Fruit fly (Drosophila melanogaster) whole organism, embryonic: ENCODE measurements around the gene ca.

ENCODE experiments used
- Atf3 ChIP-seq: fragments of 200-800 bp; sonication (Bioruptor generic); optimal IDR thresholded peaks from 3 replicates; lab custom pipeline; 2016; ENCODE audit warnings: missing biosample characterization, missing genetic modification characterization
- CG10979 ChIP-seq: fragments of 200-800 bp; sonication (Bioruptor generic); optimal IDR thresholded peaks from 2 replicates; lab custom pipeline; 2018; ENCODE audit warnings: missing biosample characterization, mild to moderate bottlenecking, missing genetic modification characterization, moderate library complexity
- CG12104 ChIP-seq: fragments of 200-800 bp; sonication (Bioruptor generic); optimal IDR thresholded peaks from 3 replicates; lab custom pipeline; 2016; ENCODE audit warnings: missing biosample characterization, missing genetic modification characterization
- CG13296 ChIP-seq: fragments of 200-800 bp; sonication (Bioruptor generic); optimal IDR thresholded peaks from 3 replicates; lab custom pipeline; 2018; ENCODE audit warnings: missing biosample characterization, mild to moderate bottlenecking, missing genetic modification characterization
- CG13624 ChIP-seq: fragments of 200-800 bp; sonication (Bioruptor generic); optimal IDR thresholded peaks from 2 replicates; lab custom pipeline; 2016; ENCODE audit warnings: missing biosample characterization, missing genetic modification characterization
- CG13775 ChIP-seq: fragments of 200-800 bp; sonication (Bioruptor generic); optimal IDR thresholded peaks from 3 replicates; lab custom pipeline; 2017; ENCODE audit warnings: missing biosample characterization, mild to moderate bottlenecking, missing genetic modification characterization
- CG14441 ChIP-seq: fragments of 200-800 bp; sonication (Bioruptor generic); IDR thresholded peaks from 2 replicates; pipeline ENCODE4 v1.3.6; 2022; ENCODE audit warnings: missing biosample characterization, missing genetic modification characterization
- CG15479 ChIP-seq: fragments of 200-800 bp; sonication (Bioruptor generic); optimal IDR thresholded peaks from 3 replicates; lab custom pipeline; 2019; ENCODE audit warnings: missing biosample characterization, mild to moderate bottlenecking, missing genetic modification characterization, moderate library complexity
- CG15601 ChIP-seq: fragments of 200-800 bp; sonication (Bioruptor generic); optimal IDR thresholded peaks from 3 replicates; lab custom pipeline; 2019; ENCODE audit warnings: missing biosample characterization, mild to moderate bottlenecking, missing genetic modification characterization, moderate library complexity
- CG17359 ChIP-seq: fragments of 200-800 bp; sonication (Bioruptor generic); optimal IDR thresholded peaks from 3 replicates; lab custom pipeline; 2018; ENCODE audit warnings: missing biosample characterization, mild to moderate bottlenecking, missing genetic modification characterization, moderate library complexity
- CG17361 ChIP-seq: fragments of 200-800 bp; sonication (Bioruptor generic); IDR thresholded peaks from 3 replicates; pipeline ENCODE4 v1.3.6; 2022; ENCODE audit warnings: missing biosample characterization, missing genetic modification characterization
- CG17829 ChIP-seq: fragments of 200-800 bp; optimal IDR thresholded peaks from 2 replicates; lab custom pipeline; 2019; ENCODE audit warnings: missing biosample characterization, mild to moderate bottlenecking, missing genetic modification characterization, moderate library complexity
- CG18262 ChIP-seq: fragments of 200-800 bp; optimal IDR thresholded peaks from 3 replicates; lab custom pipeline; 2019; ENCODE audit warnings: missing biosample characterization, mild to moderate bottlenecking, missing genetic modification characterization, moderate library complexity
- CG31365 ChIP-seq: fragments of 200-800 bp; sonication (Bioruptor generic); optimal IDR thresholded peaks from 2 replicates; lab custom pipeline; 2018; ENCODE audit warnings: missing biosample characterization, mild to moderate bottlenecking, missing genetic modification characterization
- CG3726 ChIP-seq: fragments of 200-800 bp; sonication (Bioruptor generic); IDR thresholded peaks from 3 replicates; pipeline ENCODE4, ENCODE4 v1.3.6; 2022; ENCODE audit warnings: missing biosample characterization, missing genetic modification characterization
- CG6272 ChIP-seq: fragments of 200-800 bp; sonication (Bioruptor generic); IDR thresholded peaks from 2 replicates; pipeline ENCODE4 v1.3.6; 2022; ENCODE audit warnings: missing biosample characterization, missing genetic modification characterization
- CG6683 ChIP-seq: fragments of 200-800 bp; sonication (Bioruptor generic); optimal IDR thresholded peaks from 2 replicates; lab custom pipeline; 2017; ENCODE audit warnings: missing biosample characterization, mild to moderate bottlenecking, missing genetic modification characterization, missing genetic modification reagents
- CG6854 ChIP-seq: fragments of 200-800 bp; sonication (Bioruptor generic); optimal IDR thresholded peaks from 3 replicates; lab custom pipeline; 2017; ENCODE audit warnings: missing biosample characterization, mild to moderate bottlenecking, missing genetic modification characterization
- CG7839 ChIP-seq: fragments of 200-800 bp; sonication (Bioruptor generic); optimal IDR thresholded peaks from 3 replicates; lab custom pipeline; 2018; ENCODE audit warnings: missing biosample characterization, mild to moderate bottlenecking, missing genetic modification characterization, moderate library complexity
- Hr3 ChIP-seq: fragments of 200-800 bp; sonication (Bioruptor generic); optimal IDR thresholded peaks from 3 replicates; lab custom pipeline; 2016; ENCODE audit warnings: missing biosample characterization, missing genetic modification characterization
- Kr ChIP-seq: fragments of 200-800 bp; sonication (Bioruptor generic); optimal IDR thresholded peaks from 2 replicates; lab custom pipeline; 2017; ENCODE audit warnings: missing biosample characterization, mild to moderate bottlenecking, missing genetic modification characterization
- NfI ChIP-seq: fragments of 200-800 bp; sonication (Bioruptor generic); optimal IDR thresholded peaks from 3 replicates; lab custom pipeline; 2018; ENCODE audit warnings: missing biosample characterization, mild to moderate bottlenecking, missing genetic modification characterization, moderate library complexity
- Sry-β ChIP-seq: fragments of 200-800 bp; sonication (Bioruptor generic); optimal IDR thresholded peaks from 2 replicates; lab custom pipeline; 2018; ENCODE audit warnings: missing biosample characterization, mild to moderate bottlenecking, missing genetic modification characterization, moderate library complexity
- Stat92E ChIP-seq, 3 experiments: fragments of >200 bp in 2 of 3; fragments of 200-800 bp in 1 of 3; sonication (Bioruptor generic) in 1 of 3; optimal IDR thresholded peaks; 2 replicates each; lab custom pipeline; 2017 to 2019; ENCODE audit warnings: missing biosample characterization in 3 of 3, missing genetic modification characterization in 3 of 3, mild to moderate bottlenecking in 1 of 3, moderate library complexity in 1 of 3
- TFAM ChIP-seq: fragments of 200-800 bp; sonication (Bioruptor generic); optimal IDR thresholded peaks from 2 replicates; lab custom pipeline; 2017; ENCODE audit warnings: missing biosample characterization, missing genetic modification characterization, inconsistent platforms
- Trl ChIP-seq, 3 experiments: fragments of >200 bp in 2 of 3; fragments of 200-800 bp in 1 of 3; sonication (Bioruptor generic) in 1 of 3; optimal IDR thresholded peaks; 2 replicates in 1 of 3; 3 replicates in 2 of 3; lab custom pipeline; 2016 to 2017; ENCODE audit warnings: missing biosample characterization in 1 of 3, missing genetic modification characterization in 1 of 3
- YL-1 ChIP-seq: fragments of 200-800 bp; sonication (Bioruptor generic); optimal IDR thresholded peaks from 3 replicates; lab custom pipeline; 2017; ENCODE audit warnings: missing biosample characterization, mild to moderate bottlenecking, missing genetic modification characterization
- az2 ChIP-seq: fragments of 200-800 bp; sonication (Bioruptor generic); optimal IDR thresholded peaks from 3 replicates; lab custom pipeline; 2016; ENCODE audit warnings: missing biosample characterization, missing genetic modification characterization
- caup ChIP-seq: fragments of 200-800 bp; sonication (Bioruptor generic); optimal IDR thresholded peaks from 3 replicates; lab custom pipeline; 2017; ENCODE audit warnings: missing biosample characterization, mild to moderate bottlenecking, missing genetic modification characterization, moderate library complexity; ENCODE audit not compliant: severe bottlenecking
- chif ChIP-seq, 2 experiments: fragments of 200-800 bp; sonication (Bioruptor generic); optimal IDR thresholded peaks; 3 replicates each; lab custom pipeline; 2016; ENCODE audit warnings: missing biosample characterization in 2 of 2, missing genetic modification characterization in 2 of 2
- da ChIP-seq: fragments of 200-800 bp; sonication (Bioruptor generic); optimal IDR thresholded peaks from 2 replicates; lab custom pipeline; 2016; ENCODE audit warnings: missing biosample characterization, missing genetic modification characterization
- dm ChIP-seq: fragments of 200-800 bp; sonication (Bioruptor generic); optimal IDR thresholded peaks from 3 replicates; lab custom pipeline; 2016; ENCODE audit warnings: missing biosample characterization, missing genetic modification characterization
- dpn ChIP-seq, 2 experiments: fragments of 200-800 bp; sonication (Bioruptor generic); optimal IDR thresholded peaks; 3 replicates each; lab custom pipeline; 2016; ENCODE audit warnings: missing biosample characterization in 2 of 2, missing genetic modification characterization in 2 of 2
- exex ChIP-seq: fragments of 200-800 bp; sonication (Bioruptor generic); optimal IDR thresholded peaks from 4 replicates; lab custom pipeline; 2018; ENCODE audit warnings: missing biosample characterization, mild to moderate bottlenecking, missing genetic modification characterization, moderate library complexity
- gcm2 ChIP-seq: fragments of 200-800 bp; sonication (Bioruptor generic); optimal IDR thresholded peaks from 2 replicates; lab custom pipeline; 2016; ENCODE audit warnings: missing biosample characterization, missing genetic modification characterization
- gro ChIP-seq: fragments of 200-800 bp; sonication (Bioruptor generic); optimal IDR thresholded peaks from 2 replicates; lab custom pipeline; 2016; ENCODE audit warnings: missing biosample characterization, missing genetic modification characterization
- gt ChIP-seq: fragments of 200-800 bp; sonication (Bioruptor generic); IDR thresholded peaks from 2 replicates; pipeline ENCODE4 v1.3.6; 2022; ENCODE audit warnings: missing biosample characterization, missing genetic modification characterization
- jumu ChIP-seq: fragments of 200-800 bp; sonication (Bioruptor generic); optimal IDR thresholded peaks from 3 replicates; lab custom pipeline; 2016; ENCODE audit warnings: missing biosample characterization, missing genetic modification characterization
- kah ChIP-seq: fragments of 200-800 bp; sonication (Bioruptor generic); optimal IDR thresholded peaks from 2 replicates; lab custom pipeline; 2018; ENCODE audit warnings: missing biosample characterization, mild to moderate bottlenecking, missing genetic modification characterization
- kay ChIP-seq: fragments of 200-800 bp; sonication (Bioruptor generic); optimal IDR thresholded peaks from 2 replicates; lab custom pipeline; 2016; ENCODE audit warnings: missing biosample characterization, missing genetic modification characterization
- lola ChIP-seq, 3 experiments: fragments of >200 bp in 2 of 3; fragments of 200-800 bp in 1 of 3; sonication (Bioruptor generic) in 1 of 3; optimal IDR thresholded peaks; 2 replicates each; lab custom pipeline; 2017 to 2019; ENCODE audit warnings: missing biosample characterization in 3 of 3, missing genetic modification characterization in 3 of 3, mild to moderate bottlenecking in 1 of 3, moderate library complexity in 1 of 3
- sc ChIP-seq, 3 experiments: fragments of >200 bp in 2 of 3; fragments of 200-800 bp in 1 of 3; sonication (Bioruptor generic) in 1 of 3; optimal IDR thresholded peaks; 2 replicates in 2 of 3; 3 replicates in 1 of 3; lab custom pipeline; 2017; ENCODE audit warnings: mild to moderate bottlenecking in 1 of 3, missing biosample characterization in 1 of 3, missing genetic modification characterization in 1 of 3, missing genetic modification reagents in 1 of 3
- sqz ChIP-seq: fragments of 200-800 bp; sonication (Bioruptor generic); optimal IDR thresholded peaks from 3 replicates; lab custom pipeline; 2018; ENCODE audit warnings: missing biosample characterization, mild to moderate bottlenecking, missing genetic modification characterization
- tap ChIP-seq: fragments of 200-800 bp; optimal IDR thresholded peaks from 3 replicates; lab custom pipeline; 2019; ENCODE audit warnings: missing biosample characterization, mild to moderate bottlenecking, missing genetic modification characterization, moderate library complexity
- tna ChIP-seq: fragments of 200-800 bp; sonication (Bioruptor generic); IDR thresholded peaks from 2 replicates; pipeline ENCODE4 v1.3.6; 2022; ENCODE audit warnings: missing biosample characterization, missing genetic modification characterization; ENCODE audit not compliant: partially characterized antibody
- tup ChIP-seq: fragments of 200-800 bp; sonication (Bioruptor generic); optimal IDR thresholded peaks from 2 replicates; lab custom pipeline; 2016; ENCODE audit warnings: missing biosample characterization, mild to moderate bottlenecking, missing genetic modification characterization, moderate library complexity
- tx ChIP-seq: fragments of 200-800 bp; sonication (Bioruptor generic); optimal IDR thresholded peaks from 2 replicates; lab custom pipeline; 2016; ENCODE audit warnings: missing biosample characterization, missing genetic modification characterization
- vfl ChIP-seq: fragments of 200-800 bp; sonication (Bioruptor generic); optimal IDR thresholded peaks from 2 replicates; lab custom pipeline; 2016; ENCODE audit warnings: missing biosample characterization, missing genetic modification characterization
- vvl ChIP-seq: fragments of 200-800 bp; sonication (Bioruptor generic); IDR thresholded peaks from 2 replicates; pipeline ENCODE4 v1.3.6; 2022; ENCODE audit warnings: missing biosample characterization, missing genetic modification characterization

Gene ca

dm6 chr3R:29782367-29782766, 24.2 kb upstream of the ca start (continued):
- TF ChIP-seq CG31365 (tag; lab: Kevin White, UChicago) (peak; percentile 41), CG17361 (no peak), vfl (no peak), CG12104 (no peak), kah (no peak), CG3726 (GFP tag; lab: Robert Waterston, UW) (no peak), CG6854 (GFP tag; lab: Kevin White, UChicago) (peak; percentile 20), CG6683 (GFP tag; lab: Kevin White, UChicago) (peak; percentile 33), CG13624 (GFP tag; lab: Kevin White, UChicago) (peak; percentile 76), CG14441 (no peak), sc (optimal IDR thresholded peaks at IDR 0.05; lab: Kevin White, UChicago) (no peak), sc (GFP tag; optimal IDR thresholded peaks at IDR 0.05; lab: Kevin White, UChicago) (no peak), Sry-β (no peak), Atf3 (GFP tag; lab: Kevin White, UChicago) (peak; percentile 55), CG13775 (no peak), da (GFP tag; lab: Kevin White, UChicago) (no peak), caup (GFP tag; lab: Kevin White, UChicago) (peak; percentile 71), exex (tag; lab: Kevin White, UChicago) (no peak), az2 (GFP tag; lab: Kevin White, UChicago) (no peak), dpn (GFP tag; optimal IDR thresholded peaks at IDR 0.05; lab: Kevin White, UChicago) (peak in 1 of 2 experiments; percentile 26), jumu (GFP tag; lab: Kevin White, UChicago) (no peak), YL-1 (no peak), tna (peak; percentile 56; the same call in 1 of the 2 replicates), CG15601 (no peak), vvl (GFP tag; lab: Robert Waterston, UW) (0 out of 2 replicates have a peak, but pooled peaks have one; percentile 30), chif (GFP tag; optimal IDR thresholded peaks at IDR 0.05; lab: Kevin White, UChicago) (no peak), CG10979 (no peak), CG17829 (tag; lab: Kevin White, UChicago) (no peak), CG18262 (tag; lab: Kevin White, UChicago) (no peak), lola (GFP tag; optimal IDR thresholded peaks at IDR 0.05; lab: Kevin White, UChicago) (no peak), Trl (optimal IDR thresholded peaks at IDR 0.05; lab: Kevin White, UChicago) (peak; percentile 80 to 95), Trl (GFP tag; optimal IDR thresholded peaks at IDR 0.05; lab: Kevin White, UChicago) (peak; percentile 20), tap (tag; lab: Kevin White, UChicago) (peak; percentile 22), CG13296 (GFP tag; lab: Kevin White, UChicago) (peak; percentile 50), gro (GFP tag; lab: Kevin White, UChicago) (peak; percentile 42), Stat92E (GFP tag; optimal IDR thresholded peaks at IDR 0.05; lab: Kevin White, UChicago) (no peak), dm (GFP tag; lab: Kevin White, UChicago) (no peak), tup (GFP tag; lab: Kevin White, UChicago) (no peak), CG15479 (GFP tag; lab: Kevin White, UChicago) (no peak), CG7839 (tag; lab: Kevin White, UChicago) (peak; percentile 19), gt (GFP tag; lab: Robert Waterston, UW) (no peak), gcm2 (GFP tag; lab: Kevin White, UChicago) (no peak), kay (GFP tag; lab: Kevin White, UChicago) (peak; percentile 99), sqz (GFP tag; lab: Kevin White, UChicago) (peak; percentile 66), TFAM (no peak), Hr3 (no peak), tx (GFP tag; lab: Kevin White, UChicago) (no peak), CG17359 (tag; lab: Kevin White, UChicago) (peak; percentile 8), Kr (GFP tag; lab: Kevin White, UChicago) (no peak), CG6272 (GFP tag; lab: Robert Waterston, UW) (no peak), NfI (GFP tag; lab: Kevin White, UChicago) (no peak)
